Worm (Caenorhabditis elegans): ENCODE measurements around the gene F58H1.2.

- no peak for TF ChIP-seq ztf-29 (GFP tag; IDR thresholded peaks at IDR 0.05)
- TF ChIP-seq T22C8.4 (GFP tag; IDR thresholded peaks at IDR 0.05) = no peak
- no peak for TF ChIP-seq ztf-23 (GFP tag; IDR thresholded peaks at IDR 0.05)
- no peak for TF ChIP-seq klf-2 (GFP tag; conservative IDR thresholded peaks at IDR 0.05)
- no peak for TF ChIP-seq flt-1 (GFP tag; IDR thresholded peaks at IDR 0.05)
- TF ChIP-seq cog-1 (tag; optimal IDR thresholded peaks at IDR 0.05) = no peak
- no peak for TF ChIP-seq tab-1 (GFP tag; IDR thresholded peaks at IDR 0.05)
- no peak for TF ChIP-seq med-1 (GFP tag; optimal IDR thresholded peaks at IDR 0.05; ENCODE audit: insufficient read depth)
- TF ChIP-seq ref-1 (GFP tag; conservative IDR thresholded peaks at IDR 0.05) = no peak
These were observed 28.8 kb upstream of the F58H1.2 start for ce11 chrV:11900127-11900526.
